Fruit fly (Drosophila melanogaster): ENCODE measurements around the gene NijA.

The NijA gene

DNA sequence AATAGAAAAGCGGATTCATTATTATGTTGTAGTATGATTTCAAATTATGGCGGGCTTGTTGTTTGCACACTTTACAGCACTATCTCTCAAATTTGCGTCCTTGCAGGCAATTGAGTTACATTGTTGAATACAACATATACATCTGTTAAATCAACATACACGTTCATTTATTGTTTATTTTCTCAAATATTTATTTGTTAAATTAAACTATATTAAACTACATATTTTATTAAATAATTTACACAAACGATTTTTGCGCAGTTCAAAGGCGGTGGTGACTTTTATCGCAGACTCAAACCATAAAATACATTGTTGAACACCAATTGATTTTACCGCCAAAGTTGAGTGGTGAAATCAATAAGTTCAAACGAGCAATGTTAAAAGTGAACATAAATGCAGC, 1.5 kb upstream of the NijA start (continued):
- TF ChIP-seq Hr78 (GFP tag; optimal IDR thresholded peaks at IDR 0.05) = no peak
- no peak for TF ChIP-seq CG4617 (GFP tag; optimal IDR thresholded peaks at IDR 0.05; ENCODE audit: borderline replicate concordance)
- TF ChIP-seq ham (GFP tag; IDR thresholded peaks at IDR 0.05) = no peak
- TF ChIP-seq CG6683 (GFP tag; optimal IDR thresholded peaks at IDR 0.05) = no peak
- no peak for TF ChIP-seq CG17802 (tag; optimal IDR thresholded peaks at IDR 0.05)
- TF ChIP-seq cad (GFP tag; optimal IDR thresholded peaks at IDR 0.05) = no peak
- TF ChIP-seq HLH54F (GFP tag; optimal IDR thresholded peaks at IDR 0.05) = no peak
- TF ChIP-seq tgo (GFP tag; IDR thresholded peaks at IDR 0.05) = no peak
- TF ChIP-seq B-H2 (GFP tag; optimal IDR thresholded peaks at IDR 0.05) = peak; percentile 50
- TF ChIP-seq yki (optimal IDR thresholded peaks at IDR 0.05) = no peak
- no peak for TF ChIP-seq Doc3 (GFP tag; IDR thresholded peaks at IDR 0.05; ENCODE audit: partially characterized antibody)
- TF ChIP-seq CG12155 (GFP tag; optimal IDR thresholded peaks at IDR 0.05) = peak; percentile 38
- no peak for TF ChIP-seq Neu2 (GFP tag; optimal IDR thresholded peaks at IDR 0.05; ENCODE audit: borderline replicate concordance)
- TF ChIP-seq hth (optimal IDR thresholded peaks at IDR 0.05) = no peak
- peak; percentile 38 for TF ChIP-seq NfI (GFP tag; optimal IDR thresholded peaks at IDR 0.05)
- no peak for TF ChIP-seq CG7987 (GFP tag; optimal IDR thresholded peaks at IDR 0.05)
- TF ChIP-seq H15 (GFP tag; IDR thresholded peaks at IDR 0.05) = no peak
- TF ChIP-seq org-1 (GFP tag; optimal IDR thresholded peaks at IDR 0.05) = no peak
- no peak for TF ChIP-seq CG31388 (GFP tag; optimal IDR thresholded peaks at IDR 0.05)
- TF ChIP-seq sr (GFP tag; IDR thresholded peaks at IDR 0.05) = no peak
- TF ChIP-seq ase (GFP tag; IDR thresholded peaks at IDR 0.05) = no peak
- TF ChIP-seq CG1647 (GFP tag; optimal IDR thresholded peaks at IDR 0.05) = no peak
- no peak for TF ChIP-seq cwo (GFP tag; optimal IDR thresholded peaks at IDR 0.05)
- no peak for TF ChIP-seq ATbp (GFP tag; optimal IDR thresholded peaks at IDR 0.05)
- no peak for TF ChIP-seq Asciz (GFP tag; optimal IDR thresholded peaks at IDR 0.05)
- TF ChIP-seq phol (tag; optimal IDR thresholded peaks at IDR 0.05) = peak; percentile 52
- TF ChIP-seq CG15269 (tag; optimal IDR thresholded peaks at IDR 0.05) = no peak
- TF ChIP-seq fd102C (GFP tag; optimal IDR thresholded peaks at IDR 0.05) = no peak
- no peak for TF ChIP-seq mld (GFP tag; IDR thresholded peaks at IDR 0.05; ENCODE audit: partially characterized antibody)
- no peak for TF ChIP-seq NFAT (GFP tag; IDR thresholded peaks at IDR 0.05)
- no peak for TF ChIP-seq CG12299 (tag; optimal IDR thresholded peaks at IDR 0.05)
- TF ChIP-seq trh (GFP tag; optimal IDR thresholded peaks at IDR 0.05) = no peak
- no peak for TF ChIP-seq pho (GFP tag; optimal IDR thresholded peaks at IDR 0.05)
- peak; percentile 22 for TF ChIP-seq CG15601 (tag; optimal IDR thresholded peaks at IDR 0.05)
- no peak for TF ChIP-seq Taf1 (GFP tag; IDR thresholded peaks at IDR 0.05)
- no peak for TF ChIP-seq Hr51 (GFP tag; optimal IDR thresholded peaks at IDR 0.05)
- no peak for TF ChIP-seq PHDP (tag; optimal IDR thresholded peaks at IDR 0.05)
- peak; percentile 29 for TF ChIP-seq grau (tag; optimal IDR thresholded peaks at IDR 0.05)
- no peak for TF ChIP-seq ftz-f1 (GFP tag; optimal IDR thresholded peaks at IDR 0.05)
- peak; percentile 34 for TF ChIP-seq Lhr (GFP tag; optimal IDR thresholded peaks at IDR 0.05)
- TF ChIP-seq CG12769 (tag; optimal IDR thresholded peaks at IDR 0.05) = no peak
- no peak for TF ChIP-seq Abd-B (GFP tag; optimal IDR thresholded peaks at IDR 0.05)
- TF ChIP-seq tna (GFP tag; IDR thresholded peaks at IDR 0.05; ENCODE audit: partially characterized antibody) = no peak
- peak in 1 of 3 experiments; percentile 31 for TF ChIP-seq lola (GFP tag; optimal IDR thresholded peaks at IDR 0.05)
- no peak for TF ChIP-seq tll (GFP tag; optimal IDR thresholded peaks at IDR 0.05)
- peak; percentile 52 for TF ChIP-seq CG12659 (GFP tag; optimal IDR thresholded peaks at IDR 0.05)
- TF ChIP-seq CG18476 (GFP tag; optimal IDR thresholded peaks at IDR 0.05) = no peak
- TF ChIP-seq Bdp1 (GFP tag; optimal IDR thresholded peaks at IDR 0.05) = no peak
- TF ChIP-seq CG30403 (GFP tag; optimal IDR thresholded peaks at IDR 0.05) = peak; percentile 4
- TF ChIP-seq en (GFP tag; optimal IDR thresholded peaks at IDR 0.05) = no peak
